Fruit fly (Drosophila melanogaster) S2 (cell line): ENCODE measurements around the gene Taf11.

Experiments
- CG8478 ChIP-seq: fragments of >200 bp; optimal IDR thresholded peaks from 2 replicates; lab custom pipeline; 2018
- CTCF ChIP-seq, 2 experiments: fragments of >200 bp; optimal IDR thresholded peaks; 2 replicates each; lab custom pipeline; 2018

dm6 chr2L:9731269-9731668, 31.8 kb downstream of the Taf11 start:
- TF ChIP-seq CG8478, result no peak
- TF ChIP-seq CTCF (optimal IDR thresholded peaks at IDR 0.05; lab: Kevin White, UChicago), result peak; percentile 75 to 88
